Worm (Caenorhabditis elegans) whole organism, young adult: ENCODE data around the gene M162.15.
A peak's percentile ranks its signal among the peaks of the same experiment; 100 is the strongest.

Experiments used
- C17E4.6 ChIP-seq: fragments of 200-800 bp; sonication (Bioruptor generic); IDR thresholded peaks from 2 replicates; pipeline ENCODE4 v1.3.6; 2022; ENCODE audit warnings: missing genetic modification reagents, missing genetic modification characterization, missing compliant biosample characterization
- F37B4.10 ChIP-seq: fragments of 200-800 bp; sonication (Bioruptor generic); IDR thresholded peaks from 2 replicates; pipeline ENCODE4 v1.3.6; 2022; ENCODE audit warnings: missing genetic modification characterization, missing compliant biosample characterization
- F39B2.1 ChIP-seq: fragments of 200-800 bp; sonication (Bioruptor generic); IDR thresholded peaks from 2 replicates; pipeline ENCODE4 v1.3.6; 2022; ENCODE audit warnings: missing genetic modification reagents, missing genetic modification characterization, missing compliant biosample characterization
- F52B5.7 ChIP-seq: sonication (generic microtip); optimal IDR thresholded peaks from 2 replicates; lab custom pipeline; 2016; ENCODE audit warnings: mild to moderate bottlenecking, missing genetic modification characterization, missing compliant biosample characterization
- F57C9.4 ChIP-seq: sonication (generic microtip); optimal IDR thresholded peaks from 2 replicates; lab custom pipeline; 2017; ENCODE audit warnings: mild to moderate bottlenecking, missing genetic modification characterization, missing compliant biosample characterization
- K11D2.4 ChIP-seq: fragments of 200-800 bp; sonication (Bioruptor generic); IDR thresholded peaks from 2 replicates; pipeline ENCODE4 v1.3.6; 2022; ENCODE audit warnings: missing genetic modification reagents, missing genetic modification characterization, missing compliant biosample characterization
- Y53G8AR.9 ChIP-seq: fragments of 200-800 bp; sonication (Bioruptor generic); conservative IDR thresholded peaks from 2 replicates; pipeline ENCODE4 v1.3.6; 2022; ENCODE audit warnings: missing genetic modification reagents, missing genetic modification characterization, missing compliant biosample characterization
- Y56A3A.18 ChIP-seq: fragments of 200-800 bp; sonication (Bioruptor generic); IDR thresholded peaks from 2 replicates; pipeline ENCODE4 v1.3.6; 2022; ENCODE audit warnings: missing genetic modification reagents, missing genetic modification characterization, missing compliant biosample characterization
- ama-1 ChIP-seq, 3 experiments: fragments of 150-350 bp in 1 of 3; sonication (generic microtip) in 2 of 3; optimal IDR thresholded peaks; 2 replicates each; lab custom pipeline; 2014 to 2018; ENCODE audit warnings: missing biosample characterization in 2 of 3, missing genetic modification characterization in 2 of 3, missing genetic modification reagents in 2 of 3
- attf-3 ChIP-seq: fragments of 200-800 bp; sonication (Bioruptor generic); conservative IDR thresholded peaks from 2 replicates; pipeline ENCODE4 v1.3.6; 2022; ENCODE audit warnings: missing genetic modification reagents, missing genetic modification characterization, missing compliant biosample characterization
- bed-1 ChIP-seq: fragments of 200-800 bp; sonication (Bioruptor generic); IDR thresholded peaks from 2 replicates; pipeline ENCODE4 v1.3.6; 2022; ENCODE audit warnings: missing genetic modification reagents, missing genetic modification characterization, missing compliant biosample characterization
- ceh-40 ChIP-seq: fragments of 200-800 bp; sonication (Bioruptor generic); IDR thresholded peaks from 2 replicates; pipeline ENCODE4 v1.3.6; 2022; ENCODE audit warnings: missing genetic modification characterization, missing compliant biosample characterization
- ceh-58 ChIP-seq: fragments of 200-800 bp; sonication (Bioruptor generic); IDR thresholded peaks from 2 replicates; pipeline ENCODE4 v1.3.6; 2022; ENCODE audit warnings: missing genetic modification characterization, missing compliant biosample characterization
- ceh-91 ChIP-seq: fragments of 200-800 bp; sonication (Bioruptor generic); IDR thresholded peaks from 2 replicates; pipeline ENCODE4 v1.3.6; 2022; ENCODE audit warnings: missing genetic modification reagents, missing genetic modification characterization, missing compliant biosample characterization
- dox-1 ChIP-seq: fragments of 200-800 bp; sonication (Bioruptor generic); IDR thresholded peaks from 2 replicates; pipeline ENCODE4 v1.3.6; 2022; ENCODE audit warnings: missing genetic modification reagents, missing genetic modification characterization, missing compliant biosample characterization
- dpff-1 ChIP-seq: sonication (generic microtip); optimal IDR thresholded peaks from 2 replicates; lab custom pipeline; 2017; ENCODE audit warnings: mild to moderate bottlenecking, missing genetic modification characterization, missing compliant biosample characterization
- dpl-1 ChIP-seq: fragments of 150-350 bp; optimal IDR thresholded peaks from 2 replicates; lab custom pipeline; 2014; ENCODE audit warnings: missing biosample characterization, missing genetic modification reagents, missing genetic modification characterization
- egrh-3 ChIP-seq: fragments of 200-800 bp; sonication (Bioruptor generic); IDR thresholded peaks from 2 replicates; pipeline ENCODE4 v1.3.6; 2022; ENCODE audit warnings: missing genetic modification reagents, missing genetic modification characterization, missing compliant biosample characterization
- ekl-4 ChIP-seq: fragments of 200-800 bp; sonication (Bioruptor generic); IDR thresholded peaks from 2 replicates; pipeline ENCODE4 v1.3.6; 2022; ENCODE audit warnings: missing genetic modification reagents, missing genetic modification characterization, missing compliant biosample characterization
- hsf-1 ChIP-seq: fragments of 200-800 bp; sonication (Bioruptor generic); IDR thresholded peaks from 2 replicates; pipeline ENCODE4 v1.3.6; 2022; ENCODE audit warnings: missing genetic modification reagents, missing genetic modification characterization, missing compliant biosample characterization
- lin-35 ChIP-seq, 3 experiments: fragments of 150-350 bp in 2 of 3; sonication (generic microtip) in 1 of 3; optimal IDR thresholded peaks; 2 replicates each; lab custom pipeline; 2014 to 2018; ENCODE audit warnings: missing biosample characterization in 3 of 3, missing genetic modification characterization in 3 of 3, missing genetic modification reagents in 3 of 3
- madf-3 ChIP-seq: fragments of 200-800 bp; sonication (Bioruptor generic); IDR thresholded peaks from 2 replicates; pipeline ENCODE4 v1.3.6; 2022; ENCODE audit warnings: missing genetic modification reagents, missing genetic modification characterization, missing compliant biosample characterization
- madf-8 ChIP-seq: fragments of 200-800 bp; sonication (Bioruptor generic); conservative IDR thresholded peaks from 2 replicates; pipeline ENCODE4 v1.3.6; 2022; ENCODE audit warnings: missing genetic modification reagents, missing genetic modification characterization, missing compliant biosample characterization
- mel-28 ChIP-seq: sonication (generic microtip); optimal IDR thresholded peaks from 2 replicates; lab custom pipeline; 2016; ENCODE audit warnings: borderline replicate concordance, mild to moderate bottlenecking, missing genetic modification characterization, missing compliant biosample characterization
- nfya-2 ChIP-seq: fragments of 200-800 bp; sonication (Bioruptor generic); IDR thresholded peaks from 2 replicates; pipeline ENCODE4 v1.3.6; 2022; ENCODE audit warnings: missing genetic modification reagents, missing genetic modification characterization, missing compliant biosample characterization
- nfyb-1 ChIP-seq: fragments of 200-800 bp; sonication (Bioruptor generic); IDR thresholded peaks from 2 replicates; pipeline ENCODE4 v1.3.6; 2022; ENCODE audit warnings: missing genetic modification reagents, missing genetic modification characterization, missing compliant biosample characterization
- nhr-27 ChIP-seq: fragments of 200-800 bp; sonication (Bioruptor generic); optimal IDR thresholded peaks from 2 replicates; lab custom pipeline; 2018; ENCODE audit warnings: mild to moderate bottlenecking, missing genetic modification characterization, moderate library complexity, missing compliant biosample characterization
- pha-4 ChIP-seq: fragments of 150-350 bp; sonication (generic microtip); optimal IDR thresholded peaks from 2 replicates; lab custom pipeline; 2014; ENCODE audit warnings: missing biosample characterization, missing genetic modification reagents, missing genetic modification characterization
- snpc-1.3 ChIP-seq: sonication (generic microtip); optimal IDR thresholded peaks from 2 replicates; lab custom pipeline; 2017; ENCODE audit warnings: missing genetic modification characterization, mild to moderate bottlenecking, missing compliant biosample characterization, antibody characterized with exemption, moderate library complexity, missing genotype, missing genetic modification reagents; ENCODE audit not compliant: insufficient read depth
- snpc-4 ChIP-seq, 5 experiments: fragments of 150-350 bp in 1 of 5; sonication (generic microtip) in 4 of 5; optimal IDR thresholded peaks; 2 replicates each; lab custom pipeline; 2014 to 2018; ENCODE audit warnings: missing genetic modification characterization in 5 of 5, missing biosample characterization in 3 of 5, antibody characterized with exemption in 2 of 5, mild to moderate bottlenecking in 2 of 5, missing compliant biosample characterization in 2 of 5, missing genotype in 2 of 5, moderate library complexity in 2 of 5, missing genetic modification reagents in 1 of 5
- tlf-1 ChIP-seq: fragments of 200-800 bp; sonication (Bioruptor generic); optimal IDR thresholded peaks from 2 replicates; lab custom pipeline; 2018; ENCODE audit warnings: mild to moderate bottlenecking, missing genetic modification characterization, missing compliant biosample characterization
- unc-62 ChIP-seq: fragments of 150-350 bp; optimal IDR thresholded peaks from 2 replicates; lab custom pipeline; 2014; ENCODE audit warnings: missing biosample characterization, missing genetic modification reagents, missing genetic modification characterization
- xnd-1 ChIP-seq: sonication (generic microtip); optimal IDR thresholded peaks from 2 replicates; lab custom pipeline; 2016; ENCODE audit warnings: missing genotype, missing genetic modification reagents, missing genetic modification characterization, missing compliant biosample characterization
- zfh-2 ChIP-seq: fragments of 200-800 bp; sonication (Bioruptor generic); conservative IDR thresholded peaks from 2 replicates; pipeline ENCODE4 v1.3.6; 2022; ENCODE audit warnings: missing genetic modification reagents, missing genetic modification characterization, missing compliant biosample characterization
- zim-3 ChIP-seq: sonication (generic microtip); optimal IDR thresholded peaks from 2 replicates; lab custom pipeline; 2017; ENCODE audit warnings: mild to moderate bottlenecking, missing genetic modification characterization, moderate library complexity, missing compliant biosample characterization
- ztf-28 ChIP-seq: fragments of 200-800 bp; sonication (Bioruptor generic); IDR thresholded peaks from 2 replicates; pipeline ENCODE4 v1.3.6; 2022; ENCODE audit warnings: missing genetic modification reagents, missing genetic modification characterization, missing compliant biosample characterization
- ztf-6 ChIP-seq: fragments of 200-800 bp; sonication (Bioruptor generic); IDR thresholded peaks from 2 replicates; pipeline ENCODE4 v1.3.6; 2022; ENCODE audit warnings: missing genetic modification reagents, missing genetic modification characterization, missing compliant biosample characterization

The M162.15 gene

DNA sequence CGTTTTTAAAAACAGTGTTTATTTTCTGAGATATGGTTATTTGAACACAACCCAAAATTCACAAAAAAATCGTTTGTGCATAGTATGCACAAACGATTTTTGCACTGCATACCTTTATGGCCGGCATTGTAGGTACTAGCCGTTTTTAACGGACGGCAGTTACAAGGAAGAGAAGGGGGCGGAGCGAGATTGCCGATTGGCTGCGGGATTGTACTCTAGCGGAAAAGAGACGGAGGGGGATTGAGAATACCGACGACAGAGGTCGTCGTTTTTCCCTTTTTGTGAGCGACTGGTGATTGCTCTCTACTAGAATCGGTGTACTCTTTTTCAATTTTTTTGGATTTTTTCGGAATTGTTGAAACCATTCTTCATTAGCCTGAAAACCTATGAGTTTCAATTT lies 3.8 kb downstream of the M162.15 start:
- TF ChIP-seq ekl-4 (GFP tag; lab: Robert Waterston, UW) (no peak), nfyb-1 (peak; percentile 86), ztf-6 (GFP tag; lab: Robert Waterston, UW) (no peak)

- TF ChIP-seq mel-28 (no peak), F52B5.7 (tag; lab: Kevin White, UChicago) (no peak), zim-3 (tag; lab: Kevin White, UChicago) (no peak), dpff-1 (tag; lab: Kevin White, UChicago) (no peak), F37B4.10 (GFP tag; lab: Robert Waterston, UW) (no peak), Y56A3A.18 (no peak), dox-1 (GFP tag; lab: Robert Waterston, UW) (no peak), C17E4.6 (no peak), attf-3 (GFP tag; lab: Robert Waterston, UW) (no peak), ceh-58 (GFP tag; lab: Robert Waterston, UW) (no peak)
Observed at ce11 chrV:19760751-19761150, 10.8 kb downstream of the M162.15 start, which contains the start of gene M162.5. Gene M162.5, plus strand, starts transcription at chrV:19761051.

- 0 out of 2 replicates have a peak, but pooled peaks have one; percentile 84 for TF ChIP-seq F37B4.10 (GFP tag; lab: Robert Waterston, UW)
- peak; percentile 73 for TF ChIP-seq zfh-2 (GFP tag; lab: Robert Waterston, UW)
- TF ChIP-seq madf-3 (GFP tag; lab: Robert Waterston, UW) = 0 out of 2 replicates have a peak, but pooled peaks have one; percentile 33
- TF ChIP-seq ztf-28 (GFP tag; lab: Robert Waterston, UW) = 0 out of 2 replicates have a peak, but pooled peaks have one; percentile 24
- TF ChIP-seq madf-8 (GFP tag; lab: Robert Waterston, UW) = no peak
- TF ChIP-seq F52B5.7 (tag; lab: Kevin White, UChicago) = no peak
- peak; percentile 11; the same call in 1 of the 2 replicates for TF ChIP-seq egrh-3
- TF ChIP-seq snpc-4 (GFP tag; optimal IDR thresholded peaks at IDR 0.05; lab: Kevin White, UChicago) = no peak
- TF ChIP-seq snpc-4 (tag; optimal IDR thresholded peaks at IDR 0.05; lab: Kevin White, UChicago) = peak in 2 of 4 experiments; percentile 53 to 68
- TF ChIP-seq, all 124 proteins: peak for 6
Observed at ce11 chrV:19759282-19759681, 12.3 kb downstream of the M162.15 start.

- TF ChIP-seq ceh-91 (GFP tag; lab: Robert Waterston, UW) (no peak), dpl-1 (GFP tag; lab: Kevin White, UChicago) (no peak), K11D2.4 (no peak), Y53G8AR.9 (GFP tag; lab: Robert Waterston, UW) (no peak), ceh-40 (GFP tag; lab: Robert Waterston, UW) (no peak), nfya-2 (GFP tag; lab: Robert Waterston, UW) (no peak), pha-4 (tag; lab: Kevin White, UChicago) (no peak), F57C9.4 (tag; lab: Kevin White, UChicago) (no peak), F39B2.1 (no peak), unc-62 (GFP tag; lab: Kevin White, UChicago) (no peak), tlf-1 (GFP tag; lab: Kevin White, UChicago) (no peak), lin-35 (GFP tag; optimal IDR thresholded peaks at IDR 0.05; lab: Kevin White, UChicago) (no peak), hsf-1 (GFP tag; lab: Robert Waterston, UW) (no peak), bed-1 (GFP tag; lab: Robert Waterston, UW) (no peak), nhr-27 (tag; lab: Kevin White, UChicago) (no peak), madf-3 (GFP tag; lab: Robert Waterston, UW) (no peak), xnd-1 (no peak), egrh-3 (no peak), ama-1 (optimal IDR thresholded peaks at IDR 0.05; lab: Kevin White, UChicago) (no peak), ama-1 (GFP tag; optimal IDR thresholded peaks at IDR 0.05; lab: Kevin White, UChicago) (no peak), snpc-1.3 (tag; lab: Kevin White, UChicago) (no peak)
- TF ChIP-seq, all 124 proteins: peak for 0
Observed at ce11 chrV:19756253-19756652, 15.3 kb downstream of the M162.15 start, which contains the start of gene W04E12.9. Gene W04E12.9, plus strand, starts transcription at chrV:19756553.
